Worm (Caenorhabditis elegans) whole organism, L4/young adult: ENCODE data around the gene kin-29.

ENCODE experiments used
- W03F9.2 ChIP-seq: fragments of 150-350 bp; optimal IDR thresholded peaks from 2 replicates; lab custom pipeline; 2014; ENCODE audit warnings: missing biosample characterization, missing genetic modification characterization
- dao-5 ChIP-seq: sonication (generic microtip); optimal IDR thresholded peaks from 2 replicates; lab custom pipeline; 2016; ENCODE audit warnings: missing genotype, missing genetic modification characterization, moderate library complexity, missing compliant biosample characterization
- him-1 ChIP-seq: sonication (generic microtip); optimal IDR thresholded peaks from 2 replicates; lab custom pipeline; 2016; ENCODE audit warnings: missing genotype, missing genetic modification reagents, missing genetic modification characterization, missing compliant biosample characterization

ce11 chrX:2853963-2854362, 1.7 kb upstream of the kin-29 start:
- no peak for TF ChIP-seq him-1 (tag; lab: Kevin White, UChicago)
- no peak for TF ChIP-seq W03F9.2 (tag; lab: Kevin White, UChicago)
- no peak for TF ChIP-seq dao-5 (tag; lab: Kevin White, UChicago)
